Worm (Caenorhabditis elegans) whole organism, L3 larva: ENCODE data around the gene C03G6.6.

Experiments
- R02D3.7 ChIP-seq: fragments of 150-350 bp; optimal IDR thresholded peaks from 2 replicates; lab custom pipeline; 2014; ENCODE audit warnings: missing biosample characterization, missing genetic modification characterization
- ama-1 ChIP-seq: fragments of 150-350 bp; optimal IDR thresholded peaks from 2 replicates; lab custom pipeline; 2018
- hmg-11 ChIP-seq: sonication (generic microtip); optimal IDR thresholded peaks from 2 replicates; lab custom pipeline; 2016; ENCODE audit warnings: missing genetic modification characterization, missing compliant biosample characterization
- lin-15B ChIP-seq: fragments of 150-350 bp; optimal IDR thresholded peaks from 2 replicates; lab custom pipeline; 2014; ENCODE audit warnings: missing biosample characterization, missing genetic modification characterization
- lin-39 ChIP-seq: fragments of 150-350 bp; optimal IDR thresholded peaks from 2 replicates; lab custom pipeline; 2018; ENCODE audit warnings: missing biosample characterization, missing genetic modification reagents, missing genetic modification characterization
- lsy-12 ChIP-seq: sonication (generic microtip); optimal IDR thresholded peaks from 2 replicates; lab custom pipeline; 2016; ENCODE audit warnings: mild to moderate bottlenecking, missing genetic modification characterization, missing compliant biosample characterization
- nfya-1 ChIP-seq: sonication (generic microtip); optimal IDR thresholded peaks from 2 replicates; lab custom pipeline; 2017; ENCODE audit warnings: missing genetic modification characterization, mild to moderate bottlenecking, missing compliant biosample characterization, antibody characterized with exemption, moderate library complexity; ENCODE audit not compliant: insufficient read depth
- nhr-28 ChIP-seq: fragments of 150-350 bp; optimal IDR thresholded peaks from 2 replicates; lab custom pipeline; 2014; ENCODE audit warnings: missing biosample characterization, missing genetic modification characterization
- pqm-1 ChIP-seq: fragments of 150-350 bp; optimal IDR thresholded peaks from 2 replicates; lab custom pipeline; 2017; ENCODE audit warnings: missing biosample characterization, missing genetic modification characterization, inconsistent platforms
- snpc-4 ChIP-seq: fragments of 150-350 bp; optimal IDR thresholded peaks from 2 replicates; lab custom pipeline; 2014; ENCODE audit warnings: missing biosample characterization, missing genetic modification characterization
- tbx-2 ChIP-seq: sonication (generic microtip); optimal IDR thresholded peaks from 2 replicates; lab custom pipeline; 2016; ENCODE audit warnings: mild to moderate bottlenecking, missing genetic modification characterization, missing compliant biosample characterization
- unc-62 ChIP-seq: fragments of 150-350 bp; sonication (generic microtip); optimal IDR thresholded peaks from 4 replicates; lab custom pipeline; 2014; ENCODE audit warnings: missing biosample characterization, missing genetic modification reagents, missing genetic modification characterization

DNA sequence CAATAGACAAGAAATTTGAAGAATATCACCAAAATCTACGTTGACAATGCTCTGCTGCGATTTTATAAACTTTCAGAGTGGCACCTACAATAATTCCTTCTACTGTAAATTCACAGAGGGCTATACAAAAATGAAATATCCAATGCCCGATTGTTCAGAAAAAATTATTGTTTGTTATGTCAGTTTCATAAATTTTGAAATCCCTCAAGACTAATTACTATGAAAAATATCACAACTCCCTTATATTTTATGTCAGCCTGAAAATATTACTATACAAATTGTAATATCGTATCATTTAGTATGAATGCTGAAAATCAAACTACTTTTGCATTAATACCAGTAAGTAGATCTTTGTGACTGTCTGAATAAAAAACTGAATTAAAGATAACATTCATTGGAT is 43.4 kb downstream of the C03G6.6 start, which contains the start of gene srx-60:
- no peak for TF ChIP-seq nfya-1
- TF ChIP-seq tbx-2 (tag; lab: Kevin White, UChicago) = no peak
- TF ChIP-seq lin-15B (tag; lab: Kevin White, UChicago) = no peak
- no peak for TF ChIP-seq pqm-1
- no peak for TF ChIP-seq lin-39 (tag; lab: Kevin White, UChicago)
- TF ChIP-seq snpc-4 = no peak
- no peak for TF ChIP-seq nhr-28
- TF ChIP-seq lsy-12 = no peak
- no peak for TF ChIP-seq hmg-11 (tag; lab: Kevin White, UChicago)
- no peak for TF ChIP-seq ama-1
- no peak for TF ChIP-seq unc-62 (GFP tag; lab: Kevin White, UChicago)
- TF ChIP-seq R02D3.7 (tag; lab: Kevin White, UChicago) = no peak
